Fruit fly (Drosophila melanogaster) whole organism, pupa: ENCODE data around the gene CG15022.

Experiments
- CG10348 ChIP-seq: fragments of 200-800 bp; sonication (Bioruptor generic); IDR thresholded peaks from 2 replicates; pipeline ENCODE4 v1.3.6; 2022; ENCODE audit warnings: missing biosample characterization, missing genetic modification characterization
- CG12605 ChIP-seq: fragments of 200-800 bp; sonication (Bioruptor generic); IDR thresholded peaks from 2 replicates; pipeline ENCODE4 v1.3.6; 2022; ENCODE audit warnings: missing biosample characterization, missing genetic modification characterization
- CG13204 ChIP-seq: fragments of 200-800 bp; sonication (Bioruptor generic); optimal IDR thresholded peaks from 2 replicates; lab custom pipeline; 2018; ENCODE audit warnings: missing biosample characterization, mild to moderate bottlenecking, missing genetic modification characterization, moderate library complexity
- CG14655 ChIP-seq: fragments of 200-800 bp; sonication (Bioruptor generic); optimal IDR thresholded peaks from 3 replicates; lab custom pipeline; 2017; ENCODE audit warnings: mild to moderate bottlenecking, missing biosample characterization, missing genetic modification reagents, missing genetic modification characterization
- CG15710 ChIP-seq: fragments of 200-800 bp; sonication (Bioruptor generic); optimal IDR thresholded peaks from 2 replicates; lab custom pipeline; 2018; ENCODE audit warnings: missing biosample characterization, mild to moderate bottlenecking, missing genetic modification characterization, moderate library complexity
- CG17806 ChIP-seq: fragments of 200-800 bp; sonication (Bioruptor generic); optimal IDR thresholded peaks from 2 replicates; lab custom pipeline; 2018; ENCODE audit warnings: missing biosample characterization, mild to moderate bottlenecking, missing genetic modification characterization, moderate library complexity
- CG32121 ChIP-seq: fragments of 200-800 bp; sonication (Bioruptor generic); IDR thresholded peaks from 2 replicates; pipeline ENCODE4 v1.3.6; 2022; ENCODE audit warnings: missing biosample characterization, missing genetic modification characterization
- CG34367 ChIP-seq: fragments of 200-800 bp; sonication (Bioruptor generic); optimal IDR thresholded peaks from 2 replicates; lab custom pipeline; 2018; ENCODE audit warnings: missing biosample characterization, mild to moderate bottlenecking, missing genetic modification characterization
- CG4496 ChIP-seq: fragments of 200-800 bp; sonication (Bioruptor generic); IDR thresholded peaks from 3 replicates; pipeline ENCODE4 v1.3.6; 2022; ENCODE audit warnings: missing biosample characterization, missing genetic modification characterization
- CG8159 ChIP-seq: fragments of 200-800 bp; sonication (Bioruptor generic); optimal IDR thresholded peaks from 3 replicates; lab custom pipeline; 2018; ENCODE audit warnings: missing biosample characterization, mild to moderate bottlenecking, missing genetic modification characterization, moderate library complexity
- CG8301 ChIP-seq: fragments of 200-800 bp; sonication (Bioruptor generic); optimal IDR thresholded peaks from 2 replicates; lab custom pipeline; 2018; ENCODE audit warnings: missing biosample characterization, mild to moderate bottlenecking, missing genetic modification characterization
- CG9948 ChIP-seq: fragments of 200-800 bp; sonication (Bioruptor generic); optimal IDR thresholded peaks from 2 replicates; lab custom pipeline; 2018; ENCODE audit warnings: missing biosample characterization, mild to moderate bottlenecking, missing genetic modification characterization, moderate library complexity
- D1 ChIP-seq: fragments of 200-800 bp; sonication (Bioruptor generic); optimal IDR thresholded peaks from 2 replicates; lab custom pipeline; 2018; ENCODE audit warnings: missing biosample characterization, mild to moderate bottlenecking, missing genetic modification characterization, moderate library complexity
- EcR ChIP-seq: fragments of 200-800 bp; sonication (Bioruptor generic); optimal IDR thresholded peaks from 3 replicates; lab custom pipeline; 2019; ENCODE audit warnings: missing biosample characterization, missing genetic modification characterization, mild to moderate bottlenecking, moderate library complexity, missing genetic modification reagents
- Ets98B ChIP-seq: fragments of 200-800 bp; sonication (Bioruptor generic); IDR thresholded peaks from 2 replicates; pipeline ENCODE4 v1.3.6; 2022; ENCODE audit warnings: missing biosample characterization, missing genetic modification characterization
- Pif1A ChIP-seq: fragments of 200-800 bp; sonication (Bioruptor generic); optimal IDR thresholded peaks from 3 replicates; lab custom pipeline; 2016; ENCODE audit warnings: missing biosample characterization, missing genetic modification characterization
- Pif1B ChIP-seq: fragments of 200-800 bp; sonication (Bioruptor generic); optimal IDR thresholded peaks from 3 replicates; lab custom pipeline; 2016; ENCODE audit warnings: missing biosample characterization, missing genetic modification characterization
- Snoo ChIP-seq: fragments of 200-800 bp; sonication (Bioruptor generic); optimal IDR thresholded peaks from 3 replicates; lab custom pipeline; 2017; ENCODE audit warnings: missing biosample characterization, mild to moderate bottlenecking, missing genetic modification characterization, inconsistent platforms
- fd96Ca ChIP-seq: fragments of 200-800 bp; sonication (Bioruptor generic); IDR thresholded peaks from 3 replicates; pipeline ENCODE4 v1.3.6; 2022; ENCODE audit warnings: missing biosample characterization, missing genetic modification characterization
- gl ChIP-seq: fragments of 200-800 bp; sonication (Bioruptor generic); optimal IDR thresholded peaks from 2 replicates; lab custom pipeline; 2018; ENCODE audit warnings: missing biosample characterization, mild to moderate bottlenecking, missing genetic modification characterization
- rn ChIP-seq: fragments of 200-800 bp; sonication (Bioruptor generic); IDR thresholded peaks from 2 replicates; pipeline ENCODE4 v1.3.6; 2022; ENCODE audit warnings: missing biosample characterization, missing genetic modification characterization

Gene CG15022

DNA sequence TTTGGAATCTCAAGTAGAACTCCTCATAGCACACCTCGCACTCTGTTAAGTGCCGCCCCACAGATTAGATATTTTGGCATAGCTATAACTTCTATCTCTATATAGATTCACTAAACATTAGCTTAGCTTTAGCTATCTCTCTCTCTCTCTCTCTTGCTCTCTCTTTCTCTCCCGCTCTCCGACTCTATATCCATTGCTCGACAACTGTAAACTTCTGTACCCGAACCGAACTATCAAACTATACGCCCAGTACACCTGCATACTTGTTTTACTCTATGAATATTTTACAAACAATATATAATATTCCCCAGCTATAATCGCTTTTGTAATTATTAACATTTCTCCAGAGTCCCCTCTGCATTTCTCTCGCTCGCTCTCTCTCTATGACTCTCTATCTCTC lies 29.8 kb downstream of the CG15022 start:
- TF ChIP-seq Snoo, result no peak
- no peak for TF ChIP-seq CG13204
- no peak for TF ChIP-seq CG8159 (tag; lab: Kevin White, UChicago)
- TF ChIP-seq CG4496, result no peak
- TF ChIP-seq CG9948 (tag; lab: Kevin White, UChicago), result no peak
- no peak for TF ChIP-seq CG8301 (tag; lab: Kevin White, UChicago)
- TF ChIP-seq EcR (GFP tag; lab: Kevin White, UChicago), result no peak
- no peak for TF ChIP-seq rn (GFP tag; lab: Robert Waterston, UW)
- no peak for TF ChIP-seq gl (tag; lab: Kevin White, UChicago)
- no peak for TF ChIP-seq Ets98B (GFP tag; lab: Robert Waterston, UW)
- no peak for TF ChIP-seq CG15710
- TF ChIP-seq CG14655 (GFP tag; lab: Kevin White, UChicago), result no peak
- no peak for TF ChIP-seq D1
- no peak for TF ChIP-seq Pif1A

DNA sequence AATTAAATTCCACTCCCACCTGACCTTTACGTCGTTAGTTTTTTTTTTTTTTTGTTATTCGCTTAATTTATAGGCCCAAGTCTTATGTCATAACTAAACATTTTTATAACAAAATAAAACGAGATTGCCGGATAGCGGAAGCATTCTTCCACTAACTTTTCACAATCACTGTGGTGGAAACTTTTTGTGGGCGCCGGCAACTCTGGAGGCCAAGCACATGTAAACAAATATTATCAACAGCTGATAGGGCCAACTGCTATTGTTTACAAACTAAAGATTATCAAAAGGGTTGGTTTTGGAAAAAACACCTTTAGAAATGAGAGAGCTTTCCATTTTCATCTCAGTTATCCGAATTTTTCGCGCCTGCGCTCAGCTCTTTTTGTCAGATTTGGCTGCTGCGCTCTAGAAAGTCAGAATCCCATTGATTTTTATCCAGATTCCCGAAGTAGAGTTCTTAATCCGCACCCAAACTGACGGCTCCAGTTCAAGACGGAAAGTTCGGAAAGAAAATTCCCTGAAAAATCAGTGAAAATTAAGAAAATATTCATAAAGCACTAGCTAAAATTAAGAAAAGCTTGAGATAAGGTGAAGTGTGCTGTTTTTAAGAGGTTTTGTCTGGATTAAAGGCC lies 31.1 kb downstream of the CG15022 start, which contains the start of gene nAChRbeta1:
nAChRbeta1 (plus strand) TSS at position 432 of the 629 bp plus-strand sequence.
- TF ChIP-seq CG34367 (tag; lab: Kevin White, UChicago) (no peak), fd96Ca (GFP tag; lab: Robert Waterston, UW) (no peak), CG10348 (GFP tag; lab: Robert Waterston, UW) (no peak)
- TF ChIP-seq, all 21 proteins: peak for 0

DNA sequence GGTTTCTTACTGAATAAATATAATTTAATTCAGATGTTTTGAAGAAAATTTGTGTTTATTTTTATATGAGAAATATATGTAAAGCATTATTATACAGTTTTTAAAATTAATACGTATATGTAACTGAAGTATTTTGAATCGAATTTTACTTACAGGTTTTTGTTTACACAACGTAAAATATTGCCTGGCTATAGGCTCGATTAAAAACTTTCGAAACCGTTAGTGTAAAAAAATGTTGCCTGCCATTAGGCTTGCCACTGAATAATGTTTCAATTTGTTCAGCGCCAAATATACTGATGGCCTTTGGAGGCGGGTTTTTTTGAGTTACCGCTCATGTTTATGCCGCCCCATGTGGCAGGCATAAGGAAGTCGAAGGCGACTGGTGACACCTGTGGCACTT lies 33.5 kb downstream of the CG15022 start:
- no peak for TF ChIP-seq CG32121 (GFP tag; lab: Robert Waterston, UW)
- TF ChIP-seq Ets98B (GFP tag; lab: Robert Waterston, UW), result no peak
- TF ChIP-seq, all 21 proteins: peak for 0

- no peak for TF ChIP-seq Ets98B (GFP tag; lab: Robert Waterston, UW)
- TF ChIP-seq CG9948 (tag; lab: Kevin White, UChicago), result no peak
- TF ChIP-seq CG10348 (GFP tag; lab: Robert Waterston, UW), result no peak
- TF ChIP-seq CG12605 (GFP tag; lab: Robert Waterston, UW), result no peak
- no peak for TF ChIP-seq rn (GFP tag; lab: Robert Waterston, UW)
- TF ChIP-seq Snoo, result no peak
- TF ChIP-seq CG15710, result no peak
- no peak for TF ChIP-seq Pif1A
- no peak for TF ChIP-seq CG8301 (tag; lab: Kevin White, UChicago)
- TF ChIP-seq CG32121 (GFP tag; lab: Robert Waterston, UW), result no peak
- peak; percentile 56 for TF ChIP-seq CG14655 (GFP tag; lab: Kevin White, UChicago)
- no peak for TF ChIP-seq Pif1B (GFP tag; lab: Kevin White, UChicago)
- TF ChIP-seq D1, result no peak
- TF ChIP-seq CG8159 (tag; lab: Kevin White, UChicago), result no peak
- TF ChIP-seq EcR (GFP tag; lab: Kevin White, UChicago), result no peak
- TF ChIP-seq CG17806 (tag; lab: Kevin White, UChicago), result no peak
- TF ChIP-seq CG4496, result 0 out of 3 replicates have a peak, but pooled peaks have one; percentile 10
Measured at dm6 chr3L:4421362-4421761, 38.8 kb downstream of the CG15022 start, which contains the start of gene CG15020. TSS of gene CG15020 (plus strand) at chr3L:4421662.

DNA sequence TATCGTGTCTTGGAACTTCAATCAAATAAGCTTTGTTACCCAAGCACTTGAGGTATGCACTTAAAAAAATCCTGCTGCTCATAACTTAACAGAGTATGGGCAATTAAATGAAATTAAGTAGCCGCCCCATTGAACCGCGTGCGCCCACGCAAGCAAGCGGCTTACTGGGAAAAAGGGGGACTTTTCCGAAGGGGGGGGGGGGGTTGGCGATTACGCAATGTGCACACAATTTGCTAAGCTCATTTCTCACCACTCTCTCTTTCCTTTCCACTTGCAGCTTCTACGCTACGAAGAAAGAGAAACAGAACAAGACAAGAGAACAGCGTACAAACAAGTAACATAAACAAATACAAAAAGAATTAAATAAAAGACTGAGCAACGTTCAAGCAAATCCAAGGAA lies 42.6 kb downstream of the CG15022 start:
- TF ChIP-seq Ets98B (GFP tag; lab: Robert Waterston, UW) (no peak), CG8159 (tag; lab: Kevin White, UChicago) (no peak), CG4496 (no peak), CG8301 (tag; lab: Kevin White, UChicago) (no peak), fd96Ca (GFP tag; lab: Robert Waterston, UW) (peak; percentile 46; the same call in 1 of the 3 replicates), Snoo (no peak), CG13204 (no peak), EcR (GFP tag; lab: Kevin White, UChicago) (no peak)

dm6 chr3L:4417068-4417467 lies 43.0 kb downstream of the CG15022 start:
- TF ChIP-seq gl (tag; lab: Kevin White, UChicago) (no peak), CG10348 (GFP tag; lab: Robert Waterston, UW) (no peak), CG9948 (tag; lab: Kevin White, UChicago) (no peak), Pif1B (GFP tag; lab: Kevin White, UChicago) (no peak), CG13204 (no peak), rn (GFP tag; lab: Robert Waterston, UW) (no peak), CG32121 (GFP tag; lab: Robert Waterston, UW) (no peak), CG14655 (GFP tag; lab: Kevin White, UChicago) (no peak), EcR (GFP tag; lab: Kevin White, UChicago) (no peak), CG12605 (GFP tag; lab: Robert Waterston, UW) (no peak), D1 (no peak), CG17806 (tag; lab: Kevin White, UChicago) (no peak), CG4496 (no peak)
